Fruit fly (Drosophila melanogaster) S2 (cell line): ENCODE results near the gene dgt1.

Source experiments
- CG8478 ChIP-seq: fragments of >200 bp; optimal IDR thresholded peaks from 2 replicates; lab custom pipeline; 2018
- CTCF ChIP-seq, 2 experiments: fragments of >200 bp; optimal IDR thresholded peaks; 2 replicates each; lab custom pipeline; 2018

DNA sequence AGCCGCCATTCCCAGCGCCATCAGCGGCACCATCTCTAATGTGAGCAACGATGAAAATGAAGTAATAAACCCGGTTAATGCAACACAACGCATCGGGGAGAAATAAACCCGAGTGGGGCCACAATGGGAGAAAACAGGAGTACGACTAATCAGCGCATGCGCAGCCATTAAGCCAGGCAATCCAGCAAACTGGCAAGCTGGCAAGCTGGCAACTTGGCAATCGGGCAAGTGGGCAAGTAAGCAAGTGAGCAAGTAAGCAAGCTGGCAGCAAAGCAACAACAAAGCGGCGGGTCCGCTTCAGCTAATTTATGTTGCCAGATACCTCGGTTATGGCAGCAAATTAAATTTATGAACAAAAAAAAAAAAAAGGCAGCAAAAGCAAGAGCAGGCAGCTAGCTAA, 42.3 kb upstream of the dgt1 start:
- TF ChIP-seq CG8478 (lab: Kevin White, UChicago) (no peak), CTCF (optimal IDR thresholded peaks at IDR 0.05; lab: Kevin White, UChicago) (no peak)
